Fruit fly (Drosophila melanogaster) whole organism, embryonic: ENCODE data around the gene S6KL.

Experiments
- Blimp-1 ChIP-seq: fragments of 200-800 bp; sonication (Bioruptor generic); optimal IDR thresholded peaks from 3 replicates; lab custom pipeline; 2018; ENCODE audit warnings: missing biosample characterization, missing genetic modification characterization, mild to moderate bottlenecking, moderate library complexity, missing genetic modification reagents
- CG1024 ChIP-seq: fragments of 200-800 bp; sonication (Bioruptor generic); IDR thresholded peaks from 2 replicates; pipeline ENCODE4 v1.3.6; 2022; ENCODE audit warnings: missing biosample characterization, missing genetic modification characterization
- CG10267 ChIP-seq: fragments of 200-800 bp; sonication (Bioruptor generic); optimal IDR thresholded peaks from 2 replicates; lab custom pipeline; 2018; ENCODE audit warnings: missing biosample characterization, mild to moderate bottlenecking, missing genetic modification characterization, moderate library complexity
- CG10431 ChIP-seq: fragments of 200-800 bp; sonication (Bioruptor generic); optimal IDR thresholded peaks from 3 replicates; lab custom pipeline; 2018; ENCODE audit warnings: missing biosample characterization, mild to moderate bottlenecking, missing genetic modification characterization
- CG11398 ChIP-seq: fragments of 200-800 bp; sonication (Bioruptor generic); optimal IDR thresholded peaks from 2 replicates; lab custom pipeline; 2016; ENCODE audit warnings: missing biosample characterization, missing genetic modification characterization
- CG11723 ChIP-seq: fragments of 200-800 bp; sonication (Bioruptor generic); optimal IDR thresholded peaks from 2 replicates; lab custom pipeline; 2017; ENCODE audit warnings: missing biosample characterization, mild to moderate bottlenecking, missing genetic modification characterization
- CG12155 ChIP-seq: fragments of 200-800 bp; sonication (Bioruptor generic); optimal IDR thresholded peaks from 3 replicates; lab custom pipeline; 2016; ENCODE audit warnings: missing biosample characterization, missing genetic modification characterization
- CG12236 ChIP-seq: fragments of 200-800 bp; sonication (Bioruptor generic); optimal IDR thresholded peaks from 2 replicates; lab custom pipeline; 2016; ENCODE audit warnings: missing biosample characterization, missing genetic modification characterization
- CG14667 ChIP-seq: fragments of 200-800 bp; sonication (Bioruptor generic); IDR thresholded peaks from 2 replicates; pipeline ENCODE4 v1.3.6; 2022; ENCODE audit warnings: missing biosample characterization, missing genetic modification characterization
- CG15269 ChIP-seq: fragments of 200-800 bp; sonication (Bioruptor generic); optimal IDR thresholded peaks from 2 replicates; lab custom pipeline; 2018; ENCODE audit warnings: missing biosample characterization, mild to moderate bottlenecking, missing genetic modification characterization, moderate library complexity
- CG15601 ChIP-seq: fragments of 200-800 bp; sonication (Bioruptor generic); optimal IDR thresholded peaks from 3 replicates; lab custom pipeline; 2019; ENCODE audit warnings: missing biosample characterization, mild to moderate bottlenecking, missing genetic modification characterization, moderate library complexity
- CG15696 ChIP-seq: fragments of 200-800 bp; sonication (Bioruptor generic); optimal IDR thresholded peaks from 2 replicates; lab custom pipeline; 2019; ENCODE audit warnings: missing biosample characterization, mild to moderate bottlenecking, missing genetic modification characterization, moderate library complexity
- CG16815 ChIP-seq: fragments of 200-800 bp; sonication (Bioruptor generic); optimal IDR thresholded peaks from 3 replicates; lab custom pipeline; 2017; ENCODE audit warnings: missing biosample characterization, mild to moderate bottlenecking, missing genetic modification characterization
- CG18476 ChIP-seq: fragments of 200-800 bp; sonication (Bioruptor generic); optimal IDR thresholded peaks from 2 replicates; lab custom pipeline; 2016; ENCODE audit warnings: missing biosample characterization, mild to moderate bottlenecking, missing genetic modification characterization
- CG2202 ChIP-seq: fragments of 200-800 bp; sonication (Bioruptor generic); optimal IDR thresholded peaks from 2 replicates; lab custom pipeline; 2018; ENCODE audit warnings: missing biosample characterization, mild to moderate bottlenecking, missing genetic modification characterization
- CG2875 ChIP-seq: fragments of 200-800 bp; sonication (Bioruptor generic); optimal IDR thresholded peaks from 2 replicates; lab custom pipeline; 2017; ENCODE audit warnings: missing biosample characterization, mild to moderate bottlenecking, missing genetic modification characterization, missing genetic modification reagents
- CG32772 ChIP-seq: fragments of 200-800 bp; sonication (Bioruptor generic); IDR thresholded peaks from 2 replicates; pipeline ENCODE4 v1.3.6; 2022; ENCODE audit warnings: missing biosample characterization, missing genetic modification characterization
- CG4707 ChIP-seq: fragments of 200-800 bp; sonication (Bioruptor generic); optimal IDR thresholded peaks from 2 replicates; lab custom pipeline; 2018; ENCODE audit warnings: missing biosample characterization, mild to moderate bottlenecking, missing genetic modification characterization, moderate library complexity
- CG6254 ChIP-seq: fragments of 200-800 bp; sonication (Bioruptor generic); optimal IDR thresholded peaks from 3 replicates; lab custom pipeline; 2017; ENCODE audit warnings: mild to moderate bottlenecking, missing biosample characterization, missing genetic modification reagents, missing genetic modification characterization
- CG7839 ChIP-seq: fragments of 200-800 bp; sonication (Bioruptor generic); optimal IDR thresholded peaks from 3 replicates; lab custom pipeline; 2018; ENCODE audit warnings: missing biosample characterization, mild to moderate bottlenecking, missing genetic modification characterization, moderate library complexity
- CG7987 ChIP-seq: fragments of 200-800 bp; sonication (Bioruptor generic); optimal IDR thresholded peaks from 2 replicates; lab custom pipeline; 2018; ENCODE audit warnings: missing biosample characterization, mild to moderate bottlenecking, missing genetic modification characterization, moderate library complexity
- CG8281 ChIP-seq: fragments of 200-800 bp; sonication (Bioruptor generic); optimal IDR thresholded peaks from 2 replicates; lab custom pipeline; 2018; ENCODE audit warnings: missing biosample characterization, mild to moderate bottlenecking, missing genetic modification characterization, moderate library complexity
- CG9215 ChIP-seq: fragments of 200-800 bp; sonication (Bioruptor generic); IDR thresholded peaks from 2 replicates; pipeline ENCODE4 v1.3.6; 2022; ENCODE audit warnings: missing biosample characterization, missing genetic modification characterization
- Dek ChIP-seq: fragments of 200-800 bp; sonication (Bioruptor generic); optimal IDR thresholded peaks from 3 replicates; lab custom pipeline; 2019; ENCODE audit warnings: missing biosample characterization, mild to moderate bottlenecking, missing genetic modification characterization, moderate library complexity
- E2f1 ChIP-seq: fragments of 200-800 bp; sonication (Bioruptor generic); IDR thresholded peaks from 2 replicates; pipeline ENCODE4 v1.3.6; 2022; ENCODE audit warnings: missing biosample characterization, missing genetic modification characterization
- Gug ChIP-seq: fragments of 200-800 bp; sonication (Bioruptor generic); IDR thresholded peaks from 4 replicates; pipeline ENCODE4 v1.3.6; 2022; ENCODE audit warnings: missing biosample characterization, missing genetic modification characterization
- HLHmδ ChIP-seq: fragments of 200-800 bp; sonication (Bioruptor generic); optimal IDR thresholded peaks from 2 replicates; lab custom pipeline; 2018; ENCODE audit warnings: missing biosample characterization, mild to moderate bottlenecking, missing genetic modification characterization, moderate library complexity
- Med ChIP-seq: fragments of 200-800 bp; sonication (Bioruptor generic); peaks from one replicate; lab custom pipeline; 2016; ENCODE audit warnings: missing biosample characterization, missing genetic modification characterization, mild to moderate bottlenecking, inconsistent platforms, moderate library complexity
- Six4 ChIP-seq: fragments of 200-800 bp; sonication (Bioruptor generic); optimal IDR thresholded peaks from 2 replicates; lab custom pipeline; 2016; ENCODE audit warnings: missing biosample characterization, missing genetic modification characterization
- Sox100B ChIP-seq: fragments of 200-800 bp; sonication (Bioruptor generic); optimal IDR thresholded peaks from 3 replicates; lab custom pipeline; 2018; ENCODE audit warnings: missing biosample characterization, mild to moderate bottlenecking, missing genetic modification characterization
- Vsx1 ChIP-seq: fragments of 200-800 bp; sonication (Bioruptor generic); optimal IDR thresholded peaks from 2 replicates; lab custom pipeline; 2017; ENCODE audit warnings: missing biosample characterization, mild to moderate bottlenecking, missing genetic modification characterization, missing genetic modification reagents
- Xrp1 ChIP-seq: fragments of 200-800 bp; sonication (Bioruptor generic); IDR thresholded peaks from 2 replicates; pipeline ENCODE4 v1.3.6; 2022; ENCODE audit warnings: missing biosample characterization, missing genetic modification characterization
- bcd ChIP-seq: fragments of 200-800 bp; sonication (Bioruptor generic); optimal IDR thresholded peaks from 2 replicates; lab custom pipeline; 2017; ENCODE audit warnings: missing biosample characterization, mild to moderate bottlenecking, missing genetic modification characterization
- disco-r ChIP-seq: fragments of 200-800 bp; sonication (Bioruptor generic); optimal IDR thresholded peaks from 2 replicates; lab custom pipeline; 2016; ENCODE audit warnings: missing biosample characterization, missing genetic modification characterization
- dpn ChIP-seq, 2 experiments: fragments of 200-800 bp; sonication (Bioruptor generic); optimal IDR thresholded peaks; 3 replicates each; lab custom pipeline; 2016; ENCODE audit warnings: missing biosample characterization in 2 of 2, missing genetic modification characterization in 2 of 2
- grau ChIP-seq: fragments of 200-800 bp; optimal IDR thresholded peaks from 3 replicates; lab custom pipeline; 2019; ENCODE audit warnings: missing biosample characterization, mild to moderate bottlenecking, missing genetic modification characterization, moderate library complexity
- her ChIP-seq: fragments of 200-800 bp; sonication (Bioruptor generic); optimal IDR thresholded peaks from 2 replicates; lab custom pipeline; 2016; ENCODE audit warnings: missing biosample characterization, missing genetic modification characterization
- hkb ChIP-seq, 2 experiments: fragments of 200-800 bp in 1 of 2; fragments of >200 bp in 1 of 2; sonication (Bioruptor generic) in 1 of 2; IDR thresholded peaks in 1 of 2; optimal IDR thresholded peaks in 1 of 2; 2 replicates each; pipeline versions ENCODE4 v1.3.6 to Lab custom; 2017 to 2022; ENCODE audit warnings: missing biosample characterization in 1 of 2, missing genetic modification characterization in 1 of 2
- ind ChIP-seq: fragments of 200-800 bp; sonication (Bioruptor generic); optimal IDR thresholded peaks from 3 replicates; lab custom pipeline; 2016; ENCODE audit warnings: missing biosample characterization, missing genetic modification characterization
- jigr1 ChIP-seq: fragments of 200-800 bp; sonication (Bioruptor generic); IDR thresholded peaks from 3 replicates; pipeline ENCODE4 v1.3.6; 2022; ENCODE audit warnings: missing biosample characterization, missing genetic modification characterization
- lola ChIP-seq, 3 experiments: fragments of >200 bp in 2 of 3; fragments of 200-800 bp in 1 of 3; sonication (Bioruptor generic) in 1 of 3; optimal IDR thresholded peaks; 2 replicates each; lab custom pipeline; 2017 to 2019; ENCODE audit warnings: missing biosample characterization in 3 of 3, missing genetic modification characterization in 3 of 3, mild to moderate bottlenecking in 1 of 3, moderate library complexity in 1 of 3
- sc ChIP-seq, 3 experiments: fragments of >200 bp in 2 of 3; fragments of 200-800 bp in 1 of 3; sonication (Bioruptor generic) in 1 of 3; optimal IDR thresholded peaks; 2 replicates in 2 of 3; 3 replicates in 1 of 3; lab custom pipeline; 2017; ENCODE audit warnings: mild to moderate bottlenecking in 1 of 3, missing biosample characterization in 1 of 3, missing genetic modification characterization in 1 of 3, missing genetic modification reagents in 1 of 3
- vvl ChIP-seq: fragments of 200-800 bp; sonication (Bioruptor generic); IDR thresholded peaks from 2 replicates; pipeline ENCODE4 v1.3.6; 2022; ENCODE audit warnings: missing biosample characterization, missing genetic modification characterization
- wek ChIP-seq: fragments of 200-800 bp; sonication (Bioruptor generic); optimal IDR thresholded peaks from 3 replicates; lab custom pipeline; 2018; ENCODE audit warnings: missing biosample characterization, mild to moderate bottlenecking, missing genetic modification characterization, moderate library complexity
- zen2 ChIP-seq: fragments of 200-800 bp; sonication (Bioruptor generic); IDR thresholded peaks from 3 replicates; pipeline ENCODE4 v1.3.6; 2022; ENCODE audit warnings: missing biosample characterization, missing genetic modification characterization; ENCODE audit not compliant: partially characterized antibody
- zfh1 ChIP-seq: fragments of 200-800 bp; sonication (Bioruptor generic); IDR thresholded peaks from 3 replicates; pipeline ENCODE4 v1.3.6; 2022; ENCODE audit warnings: missing biosample characterization, missing genetic modification characterization
- zfh2 ChIP-seq: fragments of 200-800 bp; sonication (Bioruptor generic); optimal IDR thresholded peaks from 2 replicates; lab custom pipeline; 2016; ENCODE audit warnings: missing biosample characterization, missing genetic modification characterization

Gene S6KL

DNA sequence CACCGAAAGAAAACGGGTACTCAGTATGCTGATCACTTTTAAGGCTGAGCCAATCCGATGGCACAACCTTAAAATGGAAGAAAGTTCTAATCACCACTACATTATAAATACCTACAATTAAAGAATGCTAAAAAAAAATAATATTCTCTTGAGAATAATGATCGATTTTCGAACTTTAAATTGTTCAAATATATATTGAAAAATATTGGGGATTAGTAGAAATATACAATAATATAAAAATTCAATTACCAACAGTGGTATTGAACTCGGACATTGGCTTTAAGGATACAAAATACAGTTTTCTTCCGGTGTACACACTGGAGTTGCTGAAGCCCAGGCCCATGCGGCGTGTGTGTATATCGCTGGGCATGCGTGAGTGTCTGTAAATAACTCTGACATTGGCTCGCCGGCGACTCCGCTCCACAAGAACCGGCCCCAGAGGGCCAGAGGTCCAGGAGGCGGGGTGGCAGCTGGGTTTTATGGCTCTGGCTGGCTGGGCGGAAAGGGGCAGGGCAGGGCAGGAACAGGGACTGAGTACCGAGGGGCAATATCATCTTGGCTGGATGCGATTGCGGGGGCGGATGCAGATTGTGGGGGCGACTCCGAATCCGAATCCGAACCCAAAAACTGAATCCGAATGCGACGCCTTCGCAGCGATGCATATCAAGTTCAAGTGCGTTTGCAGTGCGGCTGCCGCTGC lies 12.3 kb upstream of the S6KL start (continued):
- TF ChIP-seq Sox100B (GFP tag; lab: Kevin White, UChicago) (peak; percentile 79), CG9215 (GFP tag; lab: Robert Waterston, UW) (0 out of 2 replicates have a peak, but pooled peaks have one; percentile 15), CG2875 (GFP tag; lab: Kevin White, UChicago) (peak; percentile 70), CG15696 (peak; percentile 46), CG12155 (GFP tag; lab: Kevin White, UChicago) (peak; percentile 3), CG8281 (tag; lab: Kevin White, UChicago) (peak; percentile 5), CG6254 (GFP tag; lab: Kevin White, UChicago) (peak; percentile 49), Six4 (GFP tag; lab: Kevin White, UChicago) (peak; percentile 36), CG11723 (GFP tag; lab: Kevin White, UChicago) (peak; percentile 54), Dek (peak; percentile 17), grau (peak; percentile 72), CG16815 (GFP tag; lab: Kevin White, UChicago) (peak; percentile 68), her (no peak), CG7839 (tag; lab: Kevin White, UChicago) (peak; percentile 79), E2f1 (GFP tag; lab: Robert Waterston, UW) (no peak), dpn (GFP tag; optimal IDR thresholded peaks at IDR 0.05; lab: Kevin White, UChicago) (peak; percentile 3 to 62), CG18476 (GFP tag; lab: Kevin White, UChicago) (peak; percentile 13), CG15269 (tag; lab: Kevin White, UChicago) (peak; percentile 61), CG1024 (GFP tag; lab: Robert Waterston, UW) (no peak), vvl (GFP tag; lab: Robert Waterston, UW) (peak; percentile 39; the same call in 1 of the 2 replicates), zfh2 (GFP tag; lab: Kevin White, UChicago) (no peak), jigr1 (GFP tag; lab: Robert Waterston, UW) (no peak), hkb (optimal IDR thresholded peaks at IDR 0.05; lab: Kevin White, UChicago) (no peak), hkb (GFP tag; IDR thresholded peaks at IDR 0.05; lab: Robert Waterston, UW) (peak; percentile 18; the same call in 1 of the 2 replicates), bcd (GFP tag; lab: Kevin White, UChicago) (peak; percentile 43), lola (GFP tag; optimal IDR thresholded peaks at IDR 0.05; lab: Kevin White, UChicago) (peak in 1 of 3 experiments; percentile 93), CG2202 (tag; lab: Kevin White, UChicago) (peak; percentile 72), wek (no peak), zfh1 (GFP tag; lab: Robert Waterston, UW) (peak; percentile 38; the same call in 2 of the 3 replicates), HLHmδ (GFP tag; lab: Kevin White, UChicago) (no peak), Vsx1 (GFP tag; lab: Kevin White, UChicago) (peak; percentile 44), CG4707 (GFP tag; lab: Kevin White, UChicago) (peak; percentile 19), Med (GFP tag; lab: Kevin White, UChicago) (peak; percentile 58), disco-r (no peak), CG10267 (tag; lab: Kevin White, UChicago) (peak; percentile 67), sc (optimal IDR thresholded peaks at IDR 0.05; lab: Kevin White, UChicago) (no peak), sc (GFP tag; optimal IDR thresholded peaks at IDR 0.05; lab: Kevin White, UChicago) (peak; percentile 63), CG7987 (no peak), Gug (GFP tag; lab: Robert Waterston, UW) (no peak), Xrp1 (GFP tag; lab: Robert Waterston, UW) (peak; percentile 71), CG32772 (no peak), CG11398 (GFP tag; lab: Kevin White, UChicago) (no peak), CG14667 (GFP tag; lab: Robert Waterston, UW) (no peak), CG10431 (GFP tag; lab: Kevin White, UChicago) (peak; percentile 65), Blimp-1 (GFP tag; lab: Kevin White, UChicago) (peak; percentile 52), CG12236 (no peak), ind (GFP tag; lab: Kevin White, UChicago) (peak; percentile 14), zen2 (GFP tag; lab: Robert Waterston, UW) (no peak), CG15601 (tag; lab: Kevin White, UChicago) (peak; percentile 87)
